Worm (Caenorhabditis elegans) whole organism, L1 larva: ENCODE results near the gene sra-30.
A peak's percentile ranks its signal among the peaks of the same experiment; 100 is the strongest.

Source experiments
- C04F5.9 ChIP-seq: sonication (generic microtip); optimal IDR thresholded peaks from 2 replicates; lab custom pipeline; 2016; ENCODE audit warnings: missing genetic modification characterization, missing compliant biosample characterization
- Y116A8C.19 ChIP-seq: sonication (generic microtip); optimal IDR thresholded peaks from 2 replicates; lab custom pipeline; 2016; ENCODE audit warnings: missing compliant biosample characterization, missing genetic modification characterization, borderline replicate concordance
- aha-1 ChIP-seq: fragments of 150-350 bp; optimal IDR thresholded peaks from 2 replicates; lab custom pipeline; 2014; ENCODE audit warnings: missing biosample characterization, missing genetic modification characterization
- ceh-63 ChIP-seq: fragments of 200-800 bp; sonication (Bioruptor generic); optimal IDR thresholded peaks from 2 replicates; lab custom pipeline; 2018; ENCODE audit warnings: mild to moderate bottlenecking, missing genetic modification characterization, missing compliant biosample characterization
- ceh-8 ChIP-seq: fragments of 200-800 bp; sonication (Bioruptor generic); optimal IDR thresholded peaks from 2 replicates; lab custom pipeline; 2018; ENCODE audit warnings: mild to moderate bottlenecking, missing genetic modification characterization, moderate library complexity, missing compliant biosample characterization
- ceh-82 ChIP-seq, 3 experiments: fragments of 150-350 bp in 1 of 3; sonication (generic microtip) in 2 of 3; optimal IDR thresholded peaks; 2 replicates each; lab custom pipeline; 2014 to 2017; ENCODE audit warnings: missing biosample characterization in 3 of 3, missing genetic modification characterization in 3 of 3
- ceh-88 ChIP-seq: fragments of 200-800 bp; sonication (Bioruptor generic); IDR thresholded peaks from 2 replicates; pipeline ENCODE4 v1.3.6; 2022; ENCODE audit warnings: missing genetic modification characterization, missing compliant biosample characterization
- dpl-1 ChIP-seq, 3 experiments: fragments of 150-350 bp in 2 of 3; sonication (generic microtip) in 1 of 3; optimal IDR thresholded peaks; 2 replicates each; lab custom pipeline; 2014 to 2017; ENCODE audit warnings: missing biosample characterization in 3 of 3, missing genetic modification characterization in 3 of 3, missing genetic modification reagents in 3 of 3
- efl-1 ChIP-seq, 4 experiments: fragments of 150-350 bp; optimal IDR thresholded peaks in 3 of 4; peaks in 1 of 4; 1 replicate in 1 of 4; 2 replicates in 3 of 4; lab custom pipeline; 2014; ENCODE audit warnings: missing biosample characterization in 2 of 4, missing genetic modification characterization in 2 of 4, missing genetic modification reagents in 2 of 4
- egl-13 ChIP-seq: sonication (generic microtip); optimal IDR thresholded peaks from 2 replicates; lab custom pipeline; 2016; ENCODE audit warnings: missing genotype, missing genetic modification reagents, missing genetic modification characterization, missing compliant biosample characterization
- fkh-8 ChIP-seq: sonication (generic microtip); optimal IDR thresholded peaks from 2 replicates; lab custom pipeline; 2016; ENCODE audit warnings: mild to moderate bottlenecking, missing genetic modification characterization, missing compliant biosample characterization
- hlh-4 ChIP-seq: sonication (generic microtip); optimal IDR thresholded peaks from 2 replicates; lab custom pipeline; 2016; ENCODE audit warnings: mild to moderate bottlenecking, missing genetic modification characterization, missing compliant biosample characterization
- irx-1 ChIP-seq: sonication (generic microtip); optimal IDR thresholded peaks from 2 replicates; lab custom pipeline; 2016; ENCODE audit warnings: missing genetic modification characterization, missing compliant biosample characterization
- jun-1 ChIP-seq: fragments of 150-350 bp; optimal IDR thresholded peaks from 2 replicates; lab custom pipeline; 2014; ENCODE audit warnings: missing biosample characterization, missing genetic modification reagents, missing genetic modification characterization
- lir-3 ChIP-seq: sonication (generic microtip); optimal IDR thresholded peaks from 2 replicates; lab custom pipeline; 2016; ENCODE audit warnings: mild to moderate bottlenecking, missing genetic modification characterization, moderate library complexity, missing compliant biosample characterization; ENCODE audit not compliant: poor library complexity
- mab-9 ChIP-seq: fragments of 200-800 bp; sonication (Bioruptor generic); IDR thresholded peaks from 2 replicates; pipeline ENCODE4 v1.3.6; 2022; ENCODE audit warnings: missing genetic modification reagents, missing genetic modification characterization, missing compliant biosample characterization
- mef-2 ChIP-seq: fragments of 150-350 bp; optimal IDR thresholded peaks from 2 replicates; lab custom pipeline; 2014; ENCODE audit warnings: missing biosample characterization, missing genetic modification characterization
- nhr-12 ChIP-seq: sonication (generic microtip); optimal IDR thresholded peaks from 2 replicates; lab custom pipeline; 2017; ENCODE audit warnings: missing biosample characterization, missing genetic modification characterization
- nhr-20 ChIP-seq: sonication (generic microtip); optimal IDR thresholded peaks from 2 replicates; lab custom pipeline; 2016; ENCODE audit warnings: mild to moderate bottlenecking, missing genetic modification characterization, missing compliant biosample characterization
- nhr-237 ChIP-seq: fragments of 150-350 bp; optimal IDR thresholded peaks from 2 replicates; lab custom pipeline; 2014; ENCODE audit warnings: missing biosample characterization, missing genetic modification characterization
- nhr-47 ChIP-seq: sonication (generic microtip); optimal IDR thresholded peaks from 2 replicates; lab custom pipeline; 2016; ENCODE audit warnings: mild to moderate bottlenecking, missing genetic modification characterization, moderate library complexity, missing compliant biosample characterization
- nhr-84 ChIP-seq: sonication (generic microtip); optimal IDR thresholded peaks from 2 replicates; lab custom pipeline; 2017; ENCODE audit warnings: missing biosample characterization, missing genetic modification characterization
- nhr-85 ChIP-seq: sonication (generic microtip); peaks from one replicate; lab custom pipeline; 2016; ENCODE audit warnings: missing genetic modification characterization, inconsistent platforms, missing compliant biosample characterization
- nhr-90 ChIP-seq: sonication (generic microtip); optimal IDR thresholded peaks from 2 replicates; lab custom pipeline; 2016; ENCODE audit warnings: mild to moderate bottlenecking, missing genetic modification characterization, missing compliant biosample characterization; ENCODE audit not compliant: poor library complexity
- pag-3 ChIP-seq: sonication (generic microtip); optimal IDR thresholded peaks from 2 replicates; lab custom pipeline; 2017; ENCODE audit warnings: missing genetic modification characterization, mild to moderate bottlenecking, missing compliant biosample characterization, antibody characterized with exemption, borderline replicate concordance; ENCODE audit not compliant: insufficient read depth
- skn-1 ChIP-seq: fragments of 150-350 bp; optimal IDR thresholded peaks from 2 replicates; lab custom pipeline; 2014; ENCODE audit warnings: missing biosample characterization, missing genetic modification characterization
- snpc-4 ChIP-seq: fragments of 150-350 bp; optimal IDR thresholded peaks from 2 replicates; lab custom pipeline; 2014; ENCODE audit warnings: missing biosample characterization, missing genetic modification characterization
- snu-23 ChIP-seq: sonication (generic microtip); optimal IDR thresholded peaks from 2 replicates; lab custom pipeline; 2016; ENCODE audit warnings: missing genetic modification characterization, missing compliant biosample characterization
- sptf-1 ChIP-seq: fragments of 150-350 bp; optimal IDR thresholded peaks from 2 replicates; lab custom pipeline; 2014; ENCODE audit warnings: missing biosample characterization, missing genetic modification characterization
- tbx-2 ChIP-seq: sonication (generic microtip); optimal IDR thresholded peaks from 2 replicates; lab custom pipeline; 2016; ENCODE audit warnings: missing genetic modification characterization, missing compliant biosample characterization
- unc-30 ChIP-seq: sonication (generic microtip); optimal IDR thresholded peaks from 2 replicates; lab custom pipeline; 2017; ENCODE audit warnings: missing biosample characterization, missing genetic modification characterization
- vab-15 ChIP-seq: sonication (generic microtip); optimal IDR thresholded peaks from 2 replicates; lab custom pipeline; 2017; ENCODE audit warnings: missing genotype, mild to moderate bottlenecking, missing genetic modification characterization, missing compliant biosample characterization

The sra-30 gene

ce11 chrIV:15179615-15180014, 23.2 kb downstream of the sra-30 start, which contains the start of gene srd-23:
srd-23 (plus strand) TSS chrIV:15179915.
- TF ChIP-seq nhr-84 (tag; lab: Kevin White, UChicago) (no peak), dpl-1 (GFP tag; optimal IDR thresholded peaks at IDR 0.05; lab: Kevin White, UChicago) (no peak), Y116A8C.19 (tag; lab: Kevin White, UChicago) (no peak), jun-1 (tag; lab: Kevin White, UChicago) (no peak), aha-1 (tag; lab: Kevin White, UChicago) (no peak), ceh-88 (no peak), C04F5.9 (tag; lab: Kevin White, UChicago) (no peak), tbx-2 (tag; lab: Kevin White, UChicago) (no peak), ceh-82 (tag; optimal IDR thresholded peaks at IDR 0.05; lab: Kevin White, UChicago) (no peak), snpc-4 (no peak), sptf-1 (no peak), nhr-85 (tag; lab: Kevin White, UChicago) (no peak), nhr-237 (tag; lab: Kevin White, UChicago) (no peak), ceh-8 (GFP tag; lab: Kevin White, UChicago) (no peak), irx-1 (tag; lab: Kevin White, UChicago) (no peak), mef-2 (tag; lab: Kevin White, UChicago) (no peak), ceh-63 (no peak), vab-15 (tag; lab: Kevin White, UChicago) (no peak)

- no peak for TF ChIP-seq efl-1 (optimal IDR thresholded peaks at IDR 0.05; lab: Kevin White, UChicago)
- peak in 1 of 2 experiments; percentile 4 for TF ChIP-seq efl-1 (GFP tag; optimal IDR thresholded peaks at IDR 0.05 in 1 of 2; lab: Kevin White, UChicago)
- no peak for TF ChIP-seq nhr-47 (tag; lab: Kevin White, UChicago)
Observed at ce11 chrIV:15175487-15176128, 27.2 kb downstream of the sra-30 start, which contains the start of gene Y40H7A.4. Y40H7A.4 (minus strand) TSS chrIV:15175537.

DNA sequence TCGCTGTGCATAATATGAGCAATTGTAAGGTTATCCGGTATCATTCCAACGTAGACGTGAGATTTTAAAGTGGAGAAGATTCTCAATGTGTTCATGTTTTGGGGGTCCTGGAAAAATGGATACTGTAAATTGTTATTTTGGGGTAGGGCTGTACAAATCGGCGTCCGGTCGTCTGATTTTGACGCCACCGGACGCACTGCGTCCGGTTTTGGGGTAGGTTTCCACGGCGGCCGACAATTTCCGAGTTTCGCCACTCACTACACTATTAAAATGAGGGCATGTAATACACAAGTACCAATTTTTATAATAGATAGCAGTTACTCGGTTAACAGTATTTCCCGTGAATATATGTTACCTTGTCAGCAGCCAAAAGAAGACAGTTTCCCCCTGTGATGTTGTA, 34.4 kb downstream of the sra-30 start:
- TF ChIP-seq hlh-4 (tag; lab: Kevin White, UChicago) = no peak
- TF ChIP-seq ceh-8 (GFP tag; lab: Kevin White, UChicago) = no peak
- TF ChIP-seq irx-1 (tag; lab: Kevin White, UChicago) = no peak
- TF ChIP-seq tbx-2 (tag; lab: Kevin White, UChicago) = no peak
- TF ChIP-seq skn-1 = no peak
- no peak for TF ChIP-seq mab-9
- TF ChIP-seq unc-30 = no peak
- TF ChIP-seq aha-1 (tag; lab: Kevin White, UChicago) = no peak

DNA sequence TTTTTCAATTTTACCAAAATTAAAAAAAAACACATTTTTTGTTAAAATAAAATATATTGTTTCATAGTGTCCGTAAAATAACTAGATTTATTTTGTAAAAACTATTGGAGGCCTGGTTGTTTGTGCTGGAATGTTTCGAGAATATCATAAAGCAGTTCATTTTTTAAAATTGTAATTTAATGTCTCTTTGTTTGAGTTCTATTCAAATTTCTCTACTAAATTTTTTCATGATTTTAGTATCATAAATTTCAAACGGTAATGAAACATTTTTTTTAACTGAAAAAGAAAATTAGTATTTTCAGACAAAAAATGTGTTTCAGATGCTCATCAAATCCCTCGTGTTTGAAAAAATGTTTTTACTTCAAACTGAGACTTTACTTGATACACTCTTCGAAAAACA, 37.2 kb downstream of the sra-30 start:
- TF ChIP-seq lir-3 (tag; lab: Kevin White, UChicago) = no peak
- TF ChIP-seq efl-1 (optimal IDR thresholded peaks at IDR 0.05; lab: Kevin White, UChicago) = no peak
- TF ChIP-seq efl-1 (GFP tag; optimal IDR thresholded peaks at IDR 0.05 in 1 of 2; lab: Kevin White, UChicago) = no peak
- no peak for TF ChIP-seq egl-13
- TF ChIP-seq irx-1 (tag; lab: Kevin White, UChicago) = no peak
- no peak for TF ChIP-seq snu-23 (GFP tag; lab: Kevin White, UChicago)
- no peak for TF ChIP-seq fkh-8
- TF ChIP-seq nhr-20 = no peak
- no peak for TF ChIP-seq mef-2 (tag; lab: Kevin White, UChicago)
- no peak for TF ChIP-seq nhr-12 (tag; lab: Kevin White, UChicago)

DNA sequence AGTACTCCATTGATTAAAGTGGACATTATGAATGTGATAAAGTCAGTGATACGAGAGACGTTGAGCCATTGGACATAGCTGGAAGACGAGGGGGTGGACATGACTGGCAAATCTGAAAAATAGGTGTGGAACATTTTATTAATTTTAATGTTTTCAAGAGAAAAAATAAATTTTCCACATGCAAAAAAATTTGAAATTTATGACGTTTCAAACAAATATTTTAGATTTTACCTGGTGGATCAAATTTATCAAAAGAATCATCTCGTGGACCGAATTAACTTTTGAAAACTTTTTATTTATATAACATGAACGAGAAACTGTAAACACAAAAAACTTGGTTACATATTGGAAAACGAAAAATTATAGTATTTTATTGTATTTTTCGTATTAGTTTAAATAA, 55.7 kb downstream of the sra-30 start, which contains the start of gene str-78:
Gene str-78, minus strand, starts transcription at position 101 of the 400 bp plus-strand sequence.
- no peak for TF ChIP-seq efl-1 (optimal IDR thresholded peaks at IDR 0.05; lab: Kevin White, UChicago)
- no peak for TF ChIP-seq efl-1 (GFP tag; optimal IDR thresholded peaks at IDR 0.05 in 1 of 2; lab: Kevin White, UChicago)
- no peak for TF ChIP-seq pag-3 (tag; lab: Kevin White, UChicago)
- TF ChIP-seq skn-1 = no peak
- no peak for TF ChIP-seq nhr-90 (tag; lab: Kevin White, UChicago)
